Fruit fly (Drosophila melanogaster) whole organism, pupa: ENCODE results near the gene Pcp.

Source experiments
- CG10348 ChIP-seq: fragments of 200-800 bp; sonication (Bioruptor generic); IDR thresholded peaks from 2 replicates; pipeline ENCODE4 v1.3.6; 2022; ENCODE audit warnings: missing biosample characterization, missing genetic modification characterization
- CG12605 ChIP-seq: fragments of 200-800 bp; sonication (Bioruptor generic); IDR thresholded peaks from 2 replicates; pipeline ENCODE4 v1.3.6; 2022; ENCODE audit warnings: missing biosample characterization, missing genetic modification characterization
- CG13204 ChIP-seq: fragments of 200-800 bp; sonication (Bioruptor generic); optimal IDR thresholded peaks from 2 replicates; lab custom pipeline; 2018; ENCODE audit warnings: missing biosample characterization, mild to moderate bottlenecking, missing genetic modification characterization, moderate library complexity
- CG14655 ChIP-seq: fragments of 200-800 bp; sonication (Bioruptor generic); optimal IDR thresholded peaks from 3 replicates; lab custom pipeline; 2017; ENCODE audit warnings: mild to moderate bottlenecking, missing biosample characterization, missing genetic modification reagents, missing genetic modification characterization
- CG15710 ChIP-seq: fragments of 200-800 bp; sonication (Bioruptor generic); optimal IDR thresholded peaks from 2 replicates; lab custom pipeline; 2018; ENCODE audit warnings: missing biosample characterization, mild to moderate bottlenecking, missing genetic modification characterization, moderate library complexity
- CG17806 ChIP-seq: fragments of 200-800 bp; sonication (Bioruptor generic); optimal IDR thresholded peaks from 2 replicates; lab custom pipeline; 2018; ENCODE audit warnings: missing biosample characterization, mild to moderate bottlenecking, missing genetic modification characterization, moderate library complexity
- CG32121 ChIP-seq: fragments of 200-800 bp; sonication (Bioruptor generic); IDR thresholded peaks from 2 replicates; pipeline ENCODE4 v1.3.6; 2022; ENCODE audit warnings: missing biosample characterization, missing genetic modification characterization
- CG34367 ChIP-seq: fragments of 200-800 bp; sonication (Bioruptor generic); optimal IDR thresholded peaks from 2 replicates; lab custom pipeline; 2018; ENCODE audit warnings: missing biosample characterization, mild to moderate bottlenecking, missing genetic modification characterization
- CG4496 ChIP-seq: fragments of 200-800 bp; sonication (Bioruptor generic); IDR thresholded peaks from 3 replicates; pipeline ENCODE4 v1.3.6; 2022; ENCODE audit warnings: missing biosample characterization, missing genetic modification characterization
- CG8159 ChIP-seq: fragments of 200-800 bp; sonication (Bioruptor generic); optimal IDR thresholded peaks from 3 replicates; lab custom pipeline; 2018; ENCODE audit warnings: missing biosample characterization, mild to moderate bottlenecking, missing genetic modification characterization, moderate library complexity
- CG8301 ChIP-seq: fragments of 200-800 bp; sonication (Bioruptor generic); optimal IDR thresholded peaks from 2 replicates; lab custom pipeline; 2018; ENCODE audit warnings: missing biosample characterization, mild to moderate bottlenecking, missing genetic modification characterization
- CG9948 ChIP-seq: fragments of 200-800 bp; sonication (Bioruptor generic); optimal IDR thresholded peaks from 2 replicates; lab custom pipeline; 2018; ENCODE audit warnings: missing biosample characterization, mild to moderate bottlenecking, missing genetic modification characterization, moderate library complexity
- D1 ChIP-seq: fragments of 200-800 bp; sonication (Bioruptor generic); optimal IDR thresholded peaks from 2 replicates; lab custom pipeline; 2018; ENCODE audit warnings: missing biosample characterization, mild to moderate bottlenecking, missing genetic modification characterization, moderate library complexity
- EcR ChIP-seq: fragments of 200-800 bp; sonication (Bioruptor generic); optimal IDR thresholded peaks from 3 replicates; lab custom pipeline; 2019; ENCODE audit warnings: missing biosample characterization, missing genetic modification characterization, mild to moderate bottlenecking, moderate library complexity, missing genetic modification reagents
- Ets98B ChIP-seq: fragments of 200-800 bp; sonication (Bioruptor generic); IDR thresholded peaks from 2 replicates; pipeline ENCODE4 v1.3.6; 2022; ENCODE audit warnings: missing biosample characterization, missing genetic modification characterization
- Pif1A ChIP-seq: fragments of 200-800 bp; sonication (Bioruptor generic); optimal IDR thresholded peaks from 3 replicates; lab custom pipeline; 2016; ENCODE audit warnings: missing biosample characterization, missing genetic modification characterization
- Pif1B ChIP-seq: fragments of 200-800 bp; sonication (Bioruptor generic); optimal IDR thresholded peaks from 3 replicates; lab custom pipeline; 2016; ENCODE audit warnings: missing biosample characterization, missing genetic modification characterization
- Snoo ChIP-seq: fragments of 200-800 bp; sonication (Bioruptor generic); optimal IDR thresholded peaks from 3 replicates; lab custom pipeline; 2017; ENCODE audit warnings: missing biosample characterization, mild to moderate bottlenecking, missing genetic modification characterization, inconsistent platforms
- fd96Ca ChIP-seq: fragments of 200-800 bp; sonication (Bioruptor generic); IDR thresholded peaks from 3 replicates; pipeline ENCODE4 v1.3.6; 2022; ENCODE audit warnings: missing biosample characterization, missing genetic modification characterization
- gl ChIP-seq: fragments of 200-800 bp; sonication (Bioruptor generic); optimal IDR thresholded peaks from 2 replicates; lab custom pipeline; 2018; ENCODE audit warnings: missing biosample characterization, mild to moderate bottlenecking, missing genetic modification characterization
- rn ChIP-seq: fragments of 200-800 bp; sonication (Bioruptor generic); IDR thresholded peaks from 2 replicates; pipeline ENCODE4 v1.3.6; 2022; ENCODE audit warnings: missing biosample characterization, missing genetic modification characterization

Pcp gene

DNA sequence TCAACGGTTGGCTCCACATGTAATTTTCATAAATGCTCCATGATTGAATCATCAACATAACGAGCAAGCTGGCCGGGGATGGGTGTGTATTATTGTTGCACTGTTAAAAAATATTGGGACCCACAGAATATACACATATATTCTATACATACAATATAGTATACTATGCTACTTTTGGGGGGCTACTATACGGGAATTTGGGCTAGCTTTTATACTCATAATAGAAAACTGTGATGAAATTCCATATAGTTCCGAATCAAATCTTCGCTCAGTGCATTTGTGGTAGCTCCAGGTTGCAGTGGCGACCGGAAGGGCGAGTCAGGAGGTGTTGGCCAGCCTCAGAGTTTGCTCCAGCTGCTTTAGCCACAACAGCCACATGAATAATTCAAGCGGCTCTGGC is 50.4 kb downstream of the Pcp start:
- no peak for TF ChIP-seq gl
- peak; percentile 72 for TF ChIP-seq CG14655 (GFP tag; lab: Kevin White, UChicago)
- peak; percentile 82 for TF ChIP-seq Pif1A (GFP tag; lab: Kevin White, UChicago)
- TF ChIP-seq fd96Ca = peak; percentile 76
- peak; percentile 56 for TF ChIP-seq CG8301
- no peak for TF ChIP-seq CG10348 (GFP tag; lab: Robert Waterston, UW)
- peak; percentile 56 for TF ChIP-seq Pif1B (GFP tag; lab: Kevin White, UChicago)
- peak; percentile 33; the same call in 1 of the 2 replicates for TF ChIP-seq Ets98B (GFP tag; lab: Robert Waterston, UW)
- TF ChIP-seq rn (GFP tag; lab: Robert Waterston, UW) = no peak
- TF ChIP-seq CG15710 (tag; lab: Kevin White, UChicago) = peak; percentile 63
- TF ChIP-seq CG4496 (GFP tag; lab: Robert Waterston, UW) = peak; percentile 66; the same call in 1 of the 3 replicates
- peak; percentile 68 for TF ChIP-seq CG17806 (tag; lab: Kevin White, UChicago)
- TF ChIP-seq D1 (tag; lab: Kevin White, UChicago) = peak; percentile 25
- TF ChIP-seq CG8159 (tag; lab: Kevin White, UChicago) = peak; percentile 73
- TF ChIP-seq CG34367 = peak; percentile 54
- TF ChIP-seq EcR (GFP tag; lab: Kevin White, UChicago) = no peak
- TF ChIP-seq CG32121 = 0 out of 2 replicates have a peak, but pooled peaks have one; percentile 20
- TF ChIP-seq CG12605 (GFP tag; lab: Robert Waterston, UW) = peak; percentile 68
- TF ChIP-seq Snoo (tag; lab: Kevin White, UChicago) = no peak
- TF ChIP-seq CG13204 = no peak
- TF ChIP-seq CG9948 (tag; lab: Kevin White, UChicago) = peak; percentile 61
